Comparison of ENCODE assay signal across 4 worm cellular contexts in the genomic region with DNA sequence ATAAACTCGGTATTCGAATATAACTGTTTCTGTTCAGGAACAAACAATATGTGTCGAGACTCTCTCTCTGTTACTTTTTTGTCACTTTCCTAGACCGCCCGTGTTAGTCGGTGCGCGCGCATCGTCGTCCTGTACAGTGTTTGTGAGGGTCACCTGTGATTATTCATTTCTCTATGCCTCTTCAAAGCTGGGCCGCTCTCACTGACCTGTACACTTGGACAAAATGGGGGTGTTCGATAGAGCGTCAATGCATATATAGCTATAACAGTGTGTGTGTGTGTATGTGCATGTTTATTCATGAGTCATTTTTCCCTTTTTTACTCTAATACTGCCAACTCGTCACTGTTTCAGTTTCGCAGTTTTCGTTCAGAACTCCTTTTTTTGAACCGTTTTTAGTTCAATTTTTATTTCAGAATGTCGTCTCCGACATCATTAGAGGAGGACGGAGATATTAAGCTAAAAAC.
TF ChIP-seq lines count a peak whose summit lies in the region.

TSS of gene pkc-3 (plus strand) at position 414 of the 464 bp plus-strand sequence.

TF ChIP-seq in whole organism, L2 larva, 48 proteins besides CTCF, POLR2A, EP300 and RAD21 (continued from another document):
- TF ChIP-seq fos-1 (tag; optimal IDR thresholded peaks at IDR 0.05; lab: Kevin White, UChicago) (peak; percentile 98), unc-62 (GFP tag; optimal IDR thresholded peaks at IDR 0.05; lab: Kevin White, UChicago) (no peak), crh-2 (tag; optimal IDR thresholded peaks at IDR 0.05; lab: Kevin White, UChicago) (peak; percentile 71), mbf-1 (tag; optimal IDR thresholded peaks at IDR 0.05; lab: Kevin White, UChicago) (no peak), nhr-237 (tag; optimal IDR thresholded peaks at IDR 0.05; lab: Kevin White, UChicago) (no peak), nhr-6 (tag; optimal IDR thresholded peaks at IDR 0.05; lab: Kevin White, UChicago) (no peak), blmp-1 (tag; optimal IDR thresholded peaks at IDR 0.05; lab: Kevin White, UChicago; ENCODE audit: insufficient read depth) (peak; percentile 50), nhr-129 (tag; optimal IDR thresholded peaks at IDR 0.05; lab: Kevin White, UChicago) (peak; percentile 78), snpc-4 (tag; optimal IDR thresholded peaks at IDR 0.05; lab: Kevin White, UChicago) (no peak), lin-39 (tag; optimal IDR thresholded peaks at IDR 0.05; lab: Kevin White, UChicago) (no peak), peb-1 (tag; optimal IDR thresholded peaks at IDR 0.05; lab: Kevin White, UChicago) (no peak), elt-3 (tag; optimal IDR thresholded peaks at IDR 0.05; lab: Kevin White, UChicago) (no peak), lin-13 (GFP tag; optimal IDR thresholded peaks at IDR 0.05; lab: Kevin White, UChicago) (peak; percentile 51), ceh-16 (tag; optimal IDR thresholded peaks at IDR 0.05; lab: Kevin White, UChicago) (no peak), ZK546.5 (tag; optimal IDR thresholded peaks at IDR 0.05; lab: Kevin White, UChicago) (no peak), mdl-1 (tag; optimal IDR thresholded peaks at IDR 0.05; lab: Kevin White, UChicago) (no peak), zag-1 (tag; optimal IDR thresholded peaks at IDR 0.05; lab: Kevin White, UChicago) (no peak), ztf-4 (tag; optimal IDR thresholded peaks at IDR 0.05; lab: Kevin White, UChicago) (peak; percentile 56), C34F6.9 (tag; optimal IDR thresholded peaks at IDR 0.05; lab: Kevin White, UChicago) (peak; percentile 17), nhr-12 (tag; optimal IDR thresholded peaks at IDR 0.05; lab: Kevin White, UChicago) (no peak), ztf-1 (GFP tag; conservative IDR thresholded peaks at IDR 0.05; lab: Robert Waterston, UW) (no peak), nhr-10 (tag; optimal IDR thresholded peaks at IDR 0.05; lab: Kevin White, UChicago) (no peak), nhr-25 (tag; optimal IDR thresholded peaks at IDR 0.05; lab: Kevin White, UChicago) (peak; percentile 86), skn-1 (tag; optimal IDR thresholded peaks at IDR 0.05; lab: Kevin White, UChicago) (no peak), nhr-23 (tag; optimal IDR thresholded peaks at IDR 0.05; lab: Kevin White, UChicago) (no peak), ama-1 (optimal IDR thresholded peaks at IDR 0.05; lab: Kevin White, UChicago) (peak; percentile 48), lin-11 (tag; optimal IDR thresholded peaks at IDR 0.05; lab: Kevin White, UChicago) (no peak)

TF ChIP-seq in whole organism, L4 larva, 104 proteins besides CTCF, POLR2A, EP300 and RAD21 (continued from another document and continues in another):
- TF ChIP-seq rbr-2 (tag; optimal IDR thresholded peaks at IDR 0.05; lab: Kevin White, UChicago), result peak; percentile 46
- TF ChIP-seq lin-13 (GFP tag; optimal IDR thresholded peaks at IDR 0.05; lab: Kevin White, UChicago), result peak; percentile 54
- no peak for TF ChIP-seq ceh-44 (GFP tag; IDR thresholded peaks at IDR 0.05; lab: Robert Waterston, UW)
- TF ChIP-seq hlh-11 (tag; optimal IDR thresholded peaks at IDR 0.05; lab: Kevin White, UChicago), result peak; percentile 93
- TF ChIP-seq daf-16 (GFP tag; optimal IDR thresholded peaks at IDR 0.05; lab: Kevin White, UChicago), result peak in 1 of 2 experiments; percentile 16
- peak; percentile 72 for TF ChIP-seq daf-16 (tag; optimal IDR thresholded peaks at IDR 0.05; lab: Kevin White, UChicago)
- peak; percentile 85 for TF ChIP-seq dve-1 (tag; optimal IDR thresholded peaks at IDR 0.05; lab: Kevin White, UChicago; ENCODE audit: insufficient read depth)
- TF ChIP-seq dpl-1 (GFP tag; optimal IDR thresholded peaks at IDR 0.05; lab: Kevin White, UChicago), result peak; percentile 38
- no peak for TF ChIP-seq lin-29 (GFP tag; IDR thresholded peaks at IDR 0.05; lab: Robert Waterston, UW)
- TF ChIP-seq unc-130 (GFP tag; optimal IDR thresholded peaks at IDR 0.05; lab: Kevin White, UChicago), result peak; percentile 15
- no peak for TF ChIP-seq egl-43 (GFP tag; IDR thresholded peaks at IDR 0.05; lab: Robert Waterston, UW)
- TF ChIP-seq hif-1 (tag; optimal IDR thresholded peaks at IDR 0.05; lab: Kevin White, UChicago), result peak; percentile 22
- TF ChIP-seq nhr-28 (tag; optimal IDR thresholded peaks at IDR 0.05; lab: Kevin White, UChicago), result peak; percentile 93
- peak; percentile 35; the same call in 1 of the 2 replicates for TF ChIP-seq madf-9 (GFP tag; conservative IDR thresholded peaks at IDR 0.05; lab: Robert Waterston, UW)
- TF ChIP-seq Y75B8A.6 (GFP tag; IDR thresholded peaks at IDR 0.05; lab: Robert Waterston, UW), result 0 out of 2 replicates have a peak, but pooled peaks have one; percentile 27
- TF ChIP-seq duxl-1 (tag; optimal IDR thresholded peaks at IDR 0.05; lab: Kevin White, UChicago; ENCODE audit: poor library complexity), result peak; percentile 50
- no peak for TF ChIP-seq daf-19 (GFP tag; conservative IDR thresholded peaks at IDR 0.05; lab: Robert Waterston, UW)
- TF ChIP-seq gei-8 (GFP tag; optimal IDR thresholded peaks at IDR 0.05; lab: Kevin White, UChicago), result peak; percentile 77
- TF ChIP-seq spr-3 (GFP tag; optimal IDR thresholded peaks at IDR 0.05; lab: Kevin White, UChicago), result peak; percentile 42
- TF ChIP-seq aha-1 (tag; lab: Kevin White, UChicago), result peak; percentile 99
- TF ChIP-seq spr-1 (tag; optimal IDR thresholded peaks at IDR 0.05; lab: Kevin White, UChicago), result peak; percentile 51
- TF ChIP-seq nhr-111 (GFP tag; optimal IDR thresholded peaks at IDR 0.05; lab: Kevin White, UChicago), result no peak
- peak; percentile 11 for TF ChIP-seq nhr-10 (tag; optimal IDR thresholded peaks at IDR 0.05; lab: Kevin White, UChicago)
- TF ChIP-seq arid-1 (GFP tag; conservative IDR thresholded peaks at IDR 0.05; lab: Robert Waterston, UW), result 0 out of 2 replicates have a peak, but pooled peaks have one; percentile 25
- peak in 1 of 2 experiments; percentile 19 for TF ChIP-seq unc-62 (GFP tag; optimal IDR thresholded peaks at IDR 0.05 in 1 of 2; lab: Kevin White, UChicago)
- no peak for TF ChIP-seq unc-62 (tag; optimal IDR thresholded peaks at IDR 0.05; lab: Kevin White, UChicago)
- peak; percentile 52 for TF ChIP-seq dmd-6 (GFP tag; IDR thresholded peaks at IDR 0.05; lab: Robert Waterston, UW)
- TF ChIP-seq nhr-42 (GFP tag; IDR thresholded peaks at IDR 0.05; lab: Robert Waterston, UW), result peak; percentile 36; the same call in 1 of the 2 replicates
- TF ChIP-seq snpc-1.2 (GFP tag; IDR thresholded peaks at IDR 0.05; lab: Robert Waterston, UW), result peak; percentile 58; the same call in 1 of the 2 replicates
- no peak for TF ChIP-seq R02D3.7 (tag; optimal IDR thresholded peaks at IDR 0.05; lab: Kevin White, UChicago)
- no peak for TF ChIP-seq daf-12 (tag; optimal IDR thresholded peaks at IDR 0.05; lab: Kevin White, UChicago)
- peak; percentile 47 for TF ChIP-seq nhr-11 (tag; optimal IDR thresholded peaks at IDR 0.05; lab: Kevin White, UChicago)
- peak; percentile 79 for TF ChIP-seq lin-38 (GFP tag; IDR thresholded peaks at IDR 0.05; lab: Robert Waterston, UW)

TF ChIP-seq in whole organism, late embryonic, 69 proteins besides CTCF, POLR2A, EP300 and RAD21 (continued from another document):
- TF ChIP-seq tbx-7 (tag; optimal IDR thresholded peaks at IDR 0.05; lab: Kevin White, UChicago) (no peak), nfya-1 (tag; optimal IDR thresholded peaks at IDR 0.05; lab: Kevin White, UChicago) (peak; percentile 34), tbx-2 (tag; optimal IDR thresholded peaks at IDR 0.05; lab: Kevin White, UChicago) (peak; percentile 14), ceh-45 (GFP tag; IDR thresholded peaks at IDR 0.05; lab: Robert Waterston, UW) (no peak), T23F11.4 (GFP tag; optimal IDR thresholded peaks at IDR 0.05; lab: Kevin White, UChicago) (peak; percentile 26), ceh-24 (tag; optimal IDR thresholded peaks at IDR 0.05; lab: Kevin White, UChicago) (no peak), lim-6 (tag; optimal IDR thresholded peaks at IDR 0.05; lab: Kevin White, UChicago) (no peak), npax-4 (tag; optimal IDR thresholded peaks at IDR 0.05; lab: Kevin White, UChicago) (no peak), Y22D7AL.16 (tag; optimal IDR thresholded peaks at IDR 0.05; lab: Kevin White, UChicago) (no peak), odd-2 (tag; optimal IDR thresholded peaks at IDR 0.05; lab: Kevin White, UChicago) (no peak), hlh-15 (tag; optimal IDR thresholded peaks at IDR 0.05; lab: Kevin White, UChicago) (no peak), ahr-1 (tag; optimal IDR thresholded peaks at IDR 0.05; lab: Kevin White, UChicago) (no peak), C08G9.2 (tag; optimal IDR thresholded peaks at IDR 0.05; lab: Kevin White, UChicago) (no peak), pat-9 (tag; optimal IDR thresholded peaks at IDR 0.05; lab: Kevin White, UChicago) (no peak), fkh-6 (tag; optimal IDR thresholded peaks at IDR 0.05; lab: Kevin White, UChicago) (no peak), ceh-22 (tag; optimal IDR thresholded peaks at IDR 0.05; lab: Kevin White, UChicago) (no peak), ceh-30 (tag; optimal IDR thresholded peaks at IDR 0.05; lab: Kevin White, UChicago) (no peak), rnt-1 (tag; optimal IDR thresholded peaks at IDR 0.05; lab: Kevin White, UChicago) (no peak), K09A11.1 (tag; optimal IDR thresholded peaks at IDR 0.05; lab: Kevin White, UChicago; ENCODE audit: insufficient read depth) (no peak), hlh-30 (tag; optimal IDR thresholded peaks at IDR 0.05; lab: Kevin White, UChicago; ENCODE audit: insufficient read depth) (peak; percentile 2), ets-4 (tag; optimal IDR thresholded peaks at IDR 0.05; lab: Kevin White, UChicago) (no peak), elt-2 (tag; optimal IDR thresholded peaks at IDR 0.05; lab: Kevin White, UChicago) (peak; percentile 74), ttx-3 (tag; optimal IDR thresholded peaks at IDR 0.05; lab: Kevin White, UChicago) (no peak), unc-3 (GFP tag; conservative IDR thresholded peaks at IDR 0.05; lab: Robert Waterston, UW) (no peak), unc-3 (tag; optimal IDR thresholded peaks at IDR 0.05; lab: Kevin White, UChicago) (no peak), fax-1 (tag; optimal IDR thresholded peaks at IDR 0.05; lab: Kevin White, UChicago) (no peak), pqm-1 (tag; optimal IDR thresholded peaks at IDR 0.05; lab: Kevin White, UChicago) (no peak), fkh-10 (GFP tag; optimal IDR thresholded peaks at IDR 0.05; lab: Kevin White, UChicago) (no peak), hlh-6 (tag; optimal IDR thresholded peaks at IDR 0.05; lab: Kevin White, UChicago) (no peak), ceh-14 (tag; optimal IDR thresholded peaks at IDR 0.05; lab: Kevin White, UChicago) (no peak), mec-3 (tag; optimal IDR thresholded peaks at IDR 0.05; lab: Kevin White, UChicago; ENCODE audit: borderline replicate concordance) (no peak), unc-55 (GFP tag; optimal IDR thresholded peaks at IDR 0.05; lab: Kevin White, UChicago) (no peak), sox-2 (GFP tag; IDR thresholded peaks at IDR 0.05; lab: Robert Waterston, UW) (no peak)

TF ChIP-seq in whole organism, mixed stage, embryonic, 35 proteins besides CTCF, POLR2A, EP300 and RAD21 (continued from another document):
- TF ChIP-seq ham-2 (GFP tag; optimal IDR thresholded peaks at IDR 0.05; lab: Kevin White, UChicago), result peak; percentile 57
- no peak for TF ChIP-seq unc-62 (GFP tag; optimal IDR thresholded peaks at IDR 0.05; lab: Kevin White, UChicago)
- TF ChIP-seq elt-3 (tag; optimal IDR thresholded peaks at IDR 0.05; lab: Kevin White, UChicago), result no peak
- peak; percentile 20 for TF ChIP-seq sptf-1 (tag; optimal IDR thresholded peaks at IDR 0.05; lab: Kevin White, UChicago)
- no peak for TF ChIP-seq nhr-12 (tag; optimal IDR thresholded peaks at IDR 0.05; lab: Kevin White, UChicago)
- no peak for TF ChIP-seq flh-1 (GFP tag; optimal IDR thresholded peaks at IDR 0.05; lab: Kevin White, UChicago)
- TF ChIP-seq sem-2 (GFP tag; optimal IDR thresholded peaks at IDR 0.05; lab: Kevin White, UChicago), result no peak
TF ChIP-seq in whole organism, mixed stage, embryonic: peak in this region for 7.
